Worm (Caenorhabditis elegans): ENCODE data around the gene rps-16.

DNA sequence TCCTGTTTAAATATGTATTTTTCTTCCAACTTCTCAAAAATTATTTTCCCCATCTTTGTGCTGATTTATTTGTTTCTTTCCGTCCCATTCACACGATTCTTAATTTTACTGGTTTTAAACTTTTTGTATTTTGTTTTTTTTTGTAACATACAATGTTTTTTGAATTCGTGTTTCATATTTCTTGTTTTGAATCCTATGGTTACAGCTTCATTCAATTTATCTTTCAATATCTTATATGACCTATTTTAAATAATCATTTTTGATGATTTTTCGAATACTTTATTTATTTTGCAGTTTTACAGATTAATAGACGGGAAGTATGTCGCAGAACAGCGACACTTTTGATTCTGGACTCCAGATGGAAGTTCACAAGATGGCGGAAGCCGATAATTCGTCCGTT is 4.5 kb upstream of the rps-16 start, which contains the start of gene hrde-2:
- TF ChIP-seq snpc-4 (tag; optimal IDR thresholded peaks at IDR 0.05) (no peak), mdl-1 (tag; optimal IDR thresholded peaks at IDR 0.05) (no peak), fkh-10 (GFP tag; optimal IDR thresholded peaks at IDR 0.05) (no peak), nhr-77 (tag; optimal IDR thresholded peaks at IDR 0.05) (no peak), ztf-11 (tag; optimal IDR thresholded peaks at IDR 0.05) (no peak), unc-62 (GFP tag; optimal IDR thresholded peaks at IDR 0.05) (no peak), unc-39 (tag; optimal IDR thresholded peaks at IDR 0.05) (no peak), elt-1 (tag; optimal IDR thresholded peaks at IDR 0.05) (no peak), nhr-12 (tag; optimal IDR thresholded peaks at IDR 0.05) (no peak), jun-1 (tag; optimal IDR thresholded peaks at IDR 0.05) (no peak), lin-39 (tag; optimal IDR thresholded peaks at IDR 0.05) (no peak)

Data from whole organism, L3 larva.